Fruit fly (Drosophila melanogaster) whole organism, embryonic: ENCODE data around the gene TbCMF46.
A peak's percentile ranks its signal among the peaks of the same experiment; 100 is the strongest.

Experiments used
- Abd-B ChIP-seq: fragments of 200-800 bp; sonication (Bioruptor generic); optimal IDR thresholded peaks from 2 replicates; lab custom pipeline; 2018; ENCODE audit warnings: missing biosample characterization, mild to moderate bottlenecking, missing genetic modification characterization, moderate library complexity
- Atf-2 ChIP-seq: fragments of 200-800 bp; sonication (Bioruptor generic); optimal IDR thresholded peaks from 2 replicates; lab custom pipeline; 2016; ENCODE audit warnings: missing biosample characterization, missing genetic modification characterization
- Atf3 ChIP-seq: fragments of 200-800 bp; sonication (Bioruptor generic); optimal IDR thresholded peaks from 3 replicates; lab custom pipeline; 2016; ENCODE audit warnings: missing biosample characterization, missing genetic modification characterization
- B-H2 ChIP-seq: fragments of 200-800 bp; sonication (Bioruptor generic); optimal IDR thresholded peaks from 2 replicates; lab custom pipeline; 2018; ENCODE audit warnings: missing biosample characterization, mild to moderate bottlenecking, missing genetic modification characterization
- Bdp1 ChIP-seq: fragments of 200-800 bp; sonication (Bioruptor generic); optimal IDR thresholded peaks from 3 replicates; lab custom pipeline; 2016; ENCODE audit warnings: missing biosample characterization, missing genetic modification characterization
- CG10147 ChIP-seq: fragments of 200-800 bp; sonication (Bioruptor generic); optimal IDR thresholded peaks from 2 replicates; lab custom pipeline; 2019; ENCODE audit warnings: missing biosample characterization, mild to moderate bottlenecking, missing genetic modification characterization, moderate library complexity
- CG10979 ChIP-seq: fragments of 200-800 bp; sonication (Bioruptor generic); optimal IDR thresholded peaks from 2 replicates; lab custom pipeline; 2018; ENCODE audit warnings: missing biosample characterization, mild to moderate bottlenecking, missing genetic modification characterization, moderate library complexity
- CG11695 ChIP-seq: fragments of 200-800 bp; sonication (Bioruptor generic); IDR thresholded peaks from 3 replicates; pipeline ENCODE4 v1.3.6; 2022; ENCODE audit warnings: missing biosample characterization, missing genetic modification characterization
- CG14050 ChIP-seq: fragments of 200-800 bp; sonication (Bioruptor generic); IDR thresholded peaks from 3 replicates; pipeline ENCODE4 v1.3.6; 2022; ENCODE audit warnings: missing biosample characterization, missing genetic modification characterization
- CG15011 ChIP-seq: fragments of 200-800 bp; sonication (Bioruptor generic); optimal IDR thresholded peaks from 3 replicates; lab custom pipeline; 2018; ENCODE audit warnings: missing biosample characterization, mild to moderate bottlenecking, missing genetic modification characterization
- CG16813 ChIP-seq: fragments of 200-800 bp; sonication (Bioruptor generic); IDR thresholded peaks from 3 replicates; pipeline ENCODE4 v1.3.6; 2022; ENCODE audit warnings: missing biosample characterization, missing genetic modification characterization; ENCODE audit not compliant: partially characterized antibody
- CG18011 ChIP-seq: fragments of 200-800 bp; sonication (Bioruptor generic); optimal IDR thresholded peaks from 2 replicates; lab custom pipeline; 2017; ENCODE audit warnings: missing biosample characterization, missing genetic modification characterization, mild to moderate bottlenecking, moderate library complexity, missing genotype
- CG4707 ChIP-seq: fragments of 200-800 bp; sonication (Bioruptor generic); optimal IDR thresholded peaks from 2 replicates; lab custom pipeline; 2018; ENCODE audit warnings: missing biosample characterization, mild to moderate bottlenecking, missing genetic modification characterization, moderate library complexity
- CG4854 ChIP-seq: fragments of 200-800 bp; sonication (Bioruptor generic); optimal IDR thresholded peaks from 2 replicates; lab custom pipeline; 2016; ENCODE audit warnings: missing biosample characterization, missing genetic modification characterization, inconsistent platforms
- CG5180 ChIP-seq: fragments of 200-800 bp; sonication (Bioruptor generic); optimal IDR thresholded peaks from 3 replicates; lab custom pipeline; 2017; ENCODE audit warnings: missing biosample characterization, missing genetic modification characterization, mild to moderate bottlenecking, moderate library complexity, missing genetic modification reagents
- CG6689 ChIP-seq: fragments of 200-800 bp; sonication (Bioruptor generic); IDR thresholded peaks from 2 replicates; pipeline ENCODE4 v1.3.6; 2022; ENCODE audit warnings: missing biosample characterization, missing genetic modification characterization
- CG8944 ChIP-seq: fragments of 200-800 bp; sonication (Bioruptor generic); optimal IDR thresholded peaks from 3 replicates; lab custom pipeline; 2016; ENCODE audit warnings: missing biosample characterization, missing genetic modification characterization
- CrebB ChIP-seq: fragments of 200-800 bp; sonication (Bioruptor generic); optimal IDR thresholded peaks from 3 replicates; lab custom pipeline; 2018; ENCODE audit warnings: missing biosample characterization, mild to moderate bottlenecking, missing genetic modification characterization
- Doc2 ChIP-seq: fragments of 200-800 bp; sonication (Bioruptor generic); IDR thresholded peaks from 2 replicates; pipeline ENCODE4 v1.3.6; 2022; ENCODE audit warnings: missing biosample characterization, missing genetic modification characterization
- Dref ChIP-seq: fragments of 200-800 bp; sonication (Bioruptor generic); IDR thresholded peaks from 2 replicates; pipeline ENCODE4 v1.3.6; 2022; ENCODE audit warnings: missing biosample characterization, missing genetic modification characterization
- Hmx ChIP-seq: fragments of 200-800 bp; sonication (Bioruptor generic); optimal IDR thresholded peaks from 2 replicates; lab custom pipeline; 2016; ENCODE audit warnings: missing biosample characterization, missing genetic modification characterization
- Hr3 ChIP-seq: fragments of 200-800 bp; sonication (Bioruptor generic); optimal IDR thresholded peaks from 3 replicates; lab custom pipeline; 2016; ENCODE audit warnings: missing biosample characterization, missing genetic modification characterization
- NFAT ChIP-seq: fragments of 200-800 bp; sonication (Bioruptor generic); IDR thresholded peaks from 2 replicates; pipeline ENCODE4 v1.3.6; 2022; ENCODE audit warnings: missing biosample characterization, missing genetic modification characterization
- PHDP ChIP-seq: fragments of 200-800 bp; sonication (Bioruptor generic); optimal IDR thresholded peaks from 3 replicates; lab custom pipeline; 2018; ENCODE audit warnings: missing biosample characterization, mild to moderate bottlenecking, missing genetic modification characterization, moderate library complexity
- TFAM ChIP-seq: fragments of 200-800 bp; sonication (Bioruptor generic); optimal IDR thresholded peaks from 2 replicates; lab custom pipeline; 2017; ENCODE audit warnings: missing biosample characterization, missing genetic modification characterization, inconsistent platforms
- Taf1 ChIP-seq: fragments of 200-800 bp; sonication (Bioruptor generic); IDR thresholded peaks from 2 replicates; pipeline ENCODE4 v1.3.6; 2022; ENCODE audit warnings: missing biosample characterization, missing genetic modification characterization
- ab ChIP-seq: fragments of 200-800 bp; sonication (Bioruptor generic); optimal IDR thresholded peaks from 2 replicates; lab custom pipeline; 2016; ENCODE audit warnings: missing biosample characterization, missing genetic modification characterization
- amos ChIP-seq: fragments of 200-800 bp; sonication (Bioruptor generic); IDR thresholded peaks from 2 replicates; pipeline ENCODE4 v1.3.6; 2022; ENCODE audit warnings: missing biosample characterization, missing genetic modification characterization; ENCODE audit not compliant: partially characterized antibody
- bbx ChIP-seq: fragments of 200-800 bp; sonication (Bioruptor generic); IDR thresholded peaks from 2 replicates; pipeline ENCODE4 v1.3.6; 2022; ENCODE audit warnings: missing biosample characterization, missing genetic modification characterization; ENCODE audit not compliant: partially characterized antibody
- cato ChIP-seq: fragments of 200-800 bp; sonication (Bioruptor generic); optimal IDR thresholded peaks from 2 replicates; lab custom pipeline; 2016; ENCODE audit warnings: missing biosample characterization, missing genetic modification characterization, borderline replicate concordance
- ewg ChIP-seq: fragments of 200-800 bp; sonication (Bioruptor generic); optimal IDR thresholded peaks from 3 replicates; lab custom pipeline; 2017; ENCODE audit warnings: mild to moderate bottlenecking, missing biosample characterization, missing genetic modification reagents, missing genetic modification characterization
- ftz-f1 ChIP-seq: fragments of 200-800 bp; sonication (Bioruptor generic); optimal IDR thresholded peaks from 2 replicates; lab custom pipeline; 2016; ENCODE audit warnings: missing biosample characterization, missing genetic modification characterization
- gem ChIP-seq: fragments of 200-800 bp; sonication (Bioruptor generic); optimal IDR thresholded peaks from 2 replicates; lab custom pipeline; 2019; ENCODE audit warnings: missing biosample characterization, mild to moderate bottlenecking, missing genetic modification characterization, moderate library complexity
- jing ChIP-seq: fragments of 200-800 bp; sonication (Bioruptor generic); optimal IDR thresholded peaks from 2 replicates; lab custom pipeline; 2018; ENCODE audit warnings: missing biosample characterization, mild to moderate bottlenecking, missing genetic modification characterization
- kah ChIP-seq: fragments of 200-800 bp; sonication (Bioruptor generic); optimal IDR thresholded peaks from 2 replicates; lab custom pipeline; 2018; ENCODE audit warnings: missing biosample characterization, mild to moderate bottlenecking, missing genetic modification characterization
- kay ChIP-seq: fragments of 200-800 bp; sonication (Bioruptor generic); optimal IDR thresholded peaks from 2 replicates; lab custom pipeline; 2016; ENCODE audit warnings: missing biosample characterization, missing genetic modification characterization
- lbe ChIP-seq: fragments of 200-800 bp; sonication (Bioruptor generic); optimal IDR thresholded peaks from 2 replicates; lab custom pipeline; 2016; ENCODE audit warnings: missing biosample characterization, mild to moderate bottlenecking, missing genetic modification characterization
- luna ChIP-seq: fragments of 200-800 bp; sonication (Bioruptor generic); optimal IDR thresholded peaks from 2 replicates; lab custom pipeline; 2016; ENCODE audit warnings: missing biosample characterization, missing genetic modification characterization
- otp ChIP-seq: fragments of 200-800 bp; sonication (Bioruptor generic); IDR thresholded peaks from 3 replicates; pipeline ENCODE4, ENCODE4 v1.3.6; 2022; ENCODE audit warnings: missing biosample characterization, missing genetic modification characterization
- sim ChIP-seq: fragments of 200-800 bp; sonication (Bioruptor generic); IDR thresholded peaks from 2 replicates; pipeline ENCODE4 v1.3.6; 2022; ENCODE audit warnings: missing biosample characterization, missing genetic modification characterization
- ssp ChIP-seq: fragments of 200-800 bp; sonication (Bioruptor generic); IDR thresholded peaks from 2 replicates; pipeline ENCODE4 v1.3.6; 2022; ENCODE audit warnings: missing biosample characterization, missing genetic modification characterization
- sug ChIP-seq: fragments of 200-800 bp; optimal IDR thresholded peaks from 2 replicates; lab custom pipeline; 2019; ENCODE audit warnings: missing biosample characterization, mild to moderate bottlenecking, missing genetic modification characterization, moderate library complexity
- tin ChIP-seq: fragments of 200-800 bp; sonication (Bioruptor generic); optimal IDR thresholded peaks from 3 replicates; lab custom pipeline; 2016; ENCODE audit warnings: missing biosample characterization, missing genetic modification characterization
- tna ChIP-seq: fragments of 200-800 bp; sonication (Bioruptor generic); IDR thresholded peaks from 2 replicates; pipeline ENCODE4 v1.3.6; 2022; ENCODE audit warnings: missing biosample characterization, missing genetic modification characterization; ENCODE audit not compliant: partially characterized antibody
- toy ChIP-seq: fragments of 200-800 bp; sonication (Bioruptor generic); IDR thresholded peaks from 2 replicates; pipeline ENCODE4 v1.3.6; 2022; ENCODE audit warnings: missing biosample characterization, missing genetic modification characterization
- trem ChIP-seq: fragments of 200-800 bp; optimal IDR thresholded peaks from 3 replicates; lab custom pipeline; 2019; ENCODE audit warnings: missing biosample characterization, mild to moderate bottlenecking, missing genetic modification characterization, moderate library complexity
- vfl ChIP-seq: fragments of 200-800 bp; sonication (Bioruptor generic); optimal IDR thresholded peaks from 2 replicates; lab custom pipeline; 2016; ENCODE audit warnings: missing biosample characterization, missing genetic modification characterization
- vnd ChIP-seq: fragments of 200-800 bp; sonication (Bioruptor generic); IDR thresholded peaks from 3 replicates; pipeline ENCODE4 v1.3.6; 2022; ENCODE audit warnings: missing biosample characterization, missing genetic modification characterization; ENCODE audit not compliant: partially characterized antibody
- wdn ChIP-seq: fragments of 200-800 bp; sonication (Bioruptor generic); IDR thresholded peaks from 2 replicates; pipeline ENCODE4 v1.3.6; 2022; ENCODE audit warnings: missing biosample characterization, missing genetic modification characterization
- zfh1 ChIP-seq: fragments of 200-800 bp; sonication (Bioruptor generic); IDR thresholded peaks from 3 replicates; pipeline ENCODE4 v1.3.6; 2022; ENCODE audit warnings: missing biosample characterization, missing genetic modification characterization

The TbCMF46 gene

DNA sequence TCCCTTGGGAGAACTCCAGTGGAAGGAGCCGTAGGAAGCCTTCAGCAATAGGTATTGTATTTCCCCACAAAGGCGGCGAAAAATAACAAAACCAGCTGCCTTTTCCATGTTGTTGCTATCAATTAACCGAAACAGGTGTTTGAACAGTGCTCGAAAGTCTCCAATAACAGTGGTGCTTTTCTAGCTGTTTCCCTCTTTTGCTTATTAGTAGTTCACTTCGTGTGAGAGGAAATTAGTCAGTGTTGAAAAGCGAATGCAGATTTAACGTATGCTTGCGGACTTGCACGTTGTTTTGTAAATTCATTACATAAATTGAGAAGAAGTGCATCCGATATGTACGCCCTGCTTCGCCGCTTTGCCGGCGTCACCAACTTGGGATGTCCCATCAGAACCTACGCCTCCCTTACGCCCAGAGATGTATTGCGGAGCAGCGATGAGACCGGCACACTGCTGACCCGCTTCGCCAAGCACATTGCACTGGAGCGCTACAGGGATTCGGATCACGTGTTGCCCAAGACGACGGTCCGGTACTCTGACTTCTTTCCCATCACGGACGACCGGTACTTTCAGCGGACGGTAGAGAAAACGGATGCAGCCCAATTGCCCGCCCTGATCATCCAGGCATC lies 14.1 kb upstream of the TbCMF46 start, which contains the start of the genes Datp and CG4619 (continued):
- TF ChIP-seq sim (GFP tag; lab: Robert Waterston, UW), result no peak
- TF ChIP-seq CG18011 (GFP tag; lab: Kevin White, UChicago), result no peak
- TF ChIP-seq CG10979, result peak; percentile 6
- no peak for TF ChIP-seq Atf3
- peak; percentile 33; the same call in 1 of the 2 replicates for TF ChIP-seq Taf1 (GFP tag; lab: Robert Waterston, UW)
- peak; percentile 52; the same call in 2 of the 3 replicates for TF ChIP-seq zfh1 (GFP tag; lab: Robert Waterston, UW)
- TF ChIP-seq CG8944 (GFP tag; lab: Kevin White, UChicago), result peak; percentile 58
- no peak for TF ChIP-seq ftz-f1 (GFP tag; lab: Kevin White, UChicago)
- peak; percentile 0 for TF ChIP-seq ewg (GFP tag; lab: Kevin White, UChicago)
- no peak for TF ChIP-seq toy (GFP tag; lab: Robert Waterston, UW)
- no peak for TF ChIP-seq CG6689
- TF ChIP-seq luna (GFP tag; lab: Kevin White, UChicago), result no peak
- TF ChIP-seq NFAT, result peak; percentile 76
- TF ChIP-seq CG14050 (GFP tag; lab: Robert Waterston, UW), result no peak; the same call in 2 of the 3 replicates
- peak; percentile 81 for TF ChIP-seq B-H2 (GFP tag; lab: Kevin White, UChicago)
- TF ChIP-seq otp, result no peak
- no peak for TF ChIP-seq gem
- peak; percentile 31 for TF ChIP-seq tin
- TF ChIP-seq wdn (GFP tag; lab: Robert Waterston, UW), result 0 out of 2 replicates have a peak, but pooled peaks have one; percentile 20
- no peak for TF ChIP-seq tna
- TF ChIP-seq Doc2 (GFP tag; lab: Robert Waterston, UW), result no peak
- no peak for TF ChIP-seq CG16813 (GFP tag; lab: Robert Waterston, UW)
- TF ChIP-seq Hr3 (GFP tag; lab: Kevin White, UChicago), result no peak
- TF ChIP-seq amos (GFP tag; lab: Robert Waterston, UW), result peak; percentile 19; the same call in 1 of the 2 replicates
- TF ChIP-seq sug (tag; lab: Kevin White, UChicago), result no peak
- TF ChIP-seq CG4854 (GFP tag; lab: Kevin White, UChicago), result peak; percentile 16
- no peak for TF ChIP-seq ssp (GFP tag; lab: Robert Waterston, UW)
- no peak for TF ChIP-seq cato (GFP tag; lab: Kevin White, UChicago)
- TF ChIP-seq jing (GFP tag; lab: Kevin White, UChicago), result no peak
- peak; percentile 32 for TF ChIP-seq trem (tag; lab: Kevin White, UChicago)
- TF ChIP-seq Abd-B, result no peak
- TF ChIP-seq Bdp1 (GFP tag; lab: Kevin White, UChicago), result peak; percentile 48
- TF ChIP-seq CG11695 (GFP tag; lab: Robert Waterston, UW), result no peak
- no peak for TF ChIP-seq CG4707
- no peak for TF ChIP-seq Hmx
- peak; percentile 21 for TF ChIP-seq lbe (GFP tag; lab: Kevin White, UChicago)
- TF ChIP-seq CrebB (tag; lab: Kevin White, UChicago), result no peak
- TF ChIP-seq Dref (GFP tag; lab: Robert Waterston, UW), result peak; percentile 46
- TF ChIP-seq CG5180 (GFP tag; lab: Kevin White, UChicago), result no peak
- no peak for TF ChIP-seq ab (GFP tag; lab: Kevin White, UChicago)
- peak; percentile 46 for TF ChIP-seq bbx (GFP tag; lab: Robert Waterston, UW)
- no peak for TF ChIP-seq vnd
- TF ChIP-seq kay (GFP tag; lab: Kevin White, UChicago), result no peak
- no peak for TF ChIP-seq TFAM (GFP tag; lab: Kevin White, UChicago)
- peak; percentile 97 for TF ChIP-seq kah
- no peak for TF ChIP-seq CG10147 (GFP tag; lab: Kevin White, UChicago)
- TF ChIP-seq vfl (GFP tag; lab: Kevin White, UChicago), result peak; percentile 43
- no peak for TF ChIP-seq PHDP (tag; lab: Kevin White, UChicago)
- TF ChIP-seq CG15011 (GFP tag; lab: Kevin White, UChicago), result no peak
- no peak for TF ChIP-seq Atf-2 (GFP tag; lab: Kevin White, UChicago)
